Worm (Caenorhabditis elegans): ENCODE results near the gene nog-1.
A peak's percentile ranks its signal among the peaks of the same experiment; 100 is the strongest.

nog-1 gene

DNA sequence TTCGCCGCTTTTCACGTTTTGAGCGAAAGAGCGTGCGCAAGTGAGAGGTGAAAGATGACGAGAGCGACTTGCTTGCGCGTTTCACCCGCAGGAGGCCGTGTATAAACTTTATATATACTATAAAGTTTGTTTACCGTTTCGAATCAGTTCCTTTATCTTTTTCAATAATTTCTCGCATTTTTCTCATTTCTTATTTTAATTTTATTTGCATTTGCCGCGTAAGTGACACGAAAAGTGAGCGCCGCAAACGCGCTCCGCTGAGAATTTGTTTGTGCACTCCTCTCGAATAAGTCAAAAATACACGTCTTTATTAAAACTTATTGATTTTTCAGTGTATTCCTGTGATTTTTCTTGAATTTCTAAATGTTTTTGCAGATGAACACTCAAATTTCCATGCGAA, 49.9 kb downstream of the nog-1 start, which contains the start of gene mrpl-55 (continued):
- TF ChIP-seq gei-8 (GFP tag; optimal IDR thresholded peaks at IDR 0.05), result no peak
- peak; percentile 81 for TF ChIP-seq T20F7.1 (GFP tag; optimal IDR thresholded peaks at IDR 0.05)
- TF ChIP-seq dmd-9 (GFP tag; IDR thresholded peaks at IDR 0.05), result no peak
- peak; percentile 62 for TF ChIP-seq T26A8.4 (GFP tag; IDR thresholded peaks at IDR 0.05)
- TF ChIP-seq nhr-11 (tag; optimal IDR thresholded peaks at IDR 0.05), result peak; percentile 65
- TF ChIP-seq lin-1 (GFP tag; IDR thresholded peaks at IDR 0.05), result no peak
- no peak for TF ChIP-seq tag-97 (GFP tag; IDR thresholded peaks at IDR 0.05)
- no peak for TF ChIP-seq ceh-82 (tag; optimal IDR thresholded peaks at IDR 0.05)
- TF ChIP-seq cey-2 (tag; optimal IDR thresholded peaks at IDR 0.05; ENCODE audit: borderline replicate concordance, insufficient read depth), result no peak
- no peak for TF ChIP-seq R02D3.7 (tag; optimal IDR thresholded peaks at IDR 0.05)
- TF ChIP-seq F44E2.7 (GFP tag; IDR thresholded peaks at IDR 0.05), result no peak
- TF ChIP-seq ama-1 (optimal IDR thresholded peaks at IDR 0.05), result no peak
- no peak for TF ChIP-seq pqm-1 (tag; optimal IDR thresholded peaks at IDR 0.05)
- no peak for TF ChIP-seq Y5F2A.4 (GFP tag; optimal IDR thresholded peaks at IDR 0.05)
- TF ChIP-seq fos-1 (tag; optimal IDR thresholded peaks at IDR 0.05), result no peak
- TF ChIP-seq lin-29 (GFP tag; IDR thresholded peaks at IDR 0.05), result peak; percentile 72
- TF ChIP-seq ztf-7 (tag; optimal IDR thresholded peaks at IDR 0.05), result peak; percentile 31
- peak; percentile 99 for TF ChIP-seq lin-38 (GFP tag; IDR thresholded peaks at IDR 0.05)
- no peak for TF ChIP-seq pha-4 (GFP tag; IDR thresholded peaks at IDR 0.05)
- peak; percentile 24 for TF ChIP-seq pha-4 (tag; optimal IDR thresholded peaks at IDR 0.05)
- no peak for TF ChIP-seq egl-27 (tag; optimal IDR thresholded peaks at IDR 0.05)
- peak; percentile 11 for TF ChIP-seq nhr-48 (tag; optimal IDR thresholded peaks at IDR 0.05)
- no peak for TF ChIP-seq madf-9 (GFP tag; conservative IDR thresholded peaks at IDR 0.05)
- no peak for TF ChIP-seq daf-16 (GFP tag; optimal IDR thresholded peaks at IDR 0.05)
- TF ChIP-seq daf-16 (tag; optimal IDR thresholded peaks at IDR 0.05), result peak; percentile 43
- TF ChIP-seq zfp-2 (tag; optimal IDR thresholded peaks at IDR 0.05), result no peak
- TF ChIP-seq nhr-41 (GFP tag; IDR thresholded peaks at IDR 0.05), result no peak
- no peak for TF ChIP-seq nhr-111 (GFP tag; optimal IDR thresholded peaks at IDR 0.05)
- TF ChIP-seq lir-3 (tag; optimal IDR thresholded peaks at IDR 0.05), result no peak
- no peak for TF ChIP-seq ceh-32 (tag; optimal IDR thresholded peaks at IDR 0.05; ENCODE audit: poor library complexity)
- TF ChIP-seq jun-1 (tag; optimal IDR thresholded peaks at IDR 0.05), result no peak
- TF ChIP-seq duxl-1 (tag; optimal IDR thresholded peaks at IDR 0.05; ENCODE audit: poor library complexity), result peak; percentile 52
- TF ChIP-seq nhr-102 (tag; optimal IDR thresholded peaks at IDR 0.05), result peak; percentile 55
- TF ChIP-seq nhr-10 (tag; optimal IDR thresholded peaks at IDR 0.05), result no peak
- TF ChIP-seq nhr-42 (GFP tag; IDR thresholded peaks at IDR 0.05), result no peak
- no peak for TF ChIP-seq Y75B8A.6 (GFP tag; IDR thresholded peaks at IDR 0.05)
- no peak for TF ChIP-seq php-3 (GFP tag; IDR thresholded peaks at IDR 0.05)
- no peak for TF ChIP-seq tra-1 (GFP tag; IDR thresholded peaks at IDR 0.05)
- no peak for TF ChIP-seq F26F4.8 (GFP tag; conservative IDR thresholded peaks at IDR 0.05)
- no peak for TF ChIP-seq mxl-2 (GFP tag; conservative IDR thresholded peaks at IDR 0.05)
- no peak for TF ChIP-seq ctbp-1 (GFP tag; IDR thresholded peaks at IDR 0.05)
- TF ChIP-seq saeg-2 (GFP tag; IDR thresholded peaks at IDR 0.05), result no peak
- TF ChIP-seq ceh-62 (tag; optimal IDR thresholded peaks at IDR 0.05), result no peak
- peak; percentile 62 for TF ChIP-seq hlh-11 (tag; optimal IDR thresholded peaks at IDR 0.05)
- no peak for TF ChIP-seq unc-130 (GFP tag; optimal IDR thresholded peaks at IDR 0.05)
- no peak for TF ChIP-seq F49E8.2 (tag; optimal IDR thresholded peaks at IDR 0.05; ENCODE audit: borderline replicate concordance)
- no peak for TF ChIP-seq zip-11 (GFP tag; IDR thresholded peaks at IDR 0.05)
- peak in 1 of 2 experiments; percentile 62 for TF ChIP-seq mdl-1 (tag; optimal IDR thresholded peaks at IDR 0.05)
- TF ChIP-seq madf-5 (GFP tag; IDR thresholded peaks at IDR 0.05), result no peak
- peak; percentile 83 for TF ChIP-seq dve-1 (tag; optimal IDR thresholded peaks at IDR 0.05; ENCODE audit: insufficient read depth)
- no peak for TF ChIP-seq attf-4 (tag; optimal IDR thresholded peaks at IDR 0.05)
- TF ChIP-seq hif-1 (tag; optimal IDR thresholded peaks at IDR 0.05), result peak in 1 of 2 experiments; percentile 80

All from whole organism, L4 larva.